Worm (Caenorhabditis elegans) whole organism, midembryonic: ENCODE measurements around the gene acdh-12.

ENCODE experiments used
- T22C8.4 ChIP-seq: fragments of 200-800 bp; sonication (Bioruptor generic); IDR thresholded peaks from 2 replicates; pipeline ENCODE4 v1.3.6; 2022; ENCODE audit warnings: missing genetic modification characterization, missing compliant biosample characterization
- cog-1 ChIP-seq: sonication (generic microtip); optimal IDR thresholded peaks from 2 replicates; lab custom pipeline; 2016; ENCODE audit warnings: missing genetic modification characterization, missing compliant biosample characterization
- flt-1 ChIP-seq: fragments of 200-800 bp; sonication (Bioruptor generic); IDR thresholded peaks from 2 replicates; pipeline ENCODE4 v1.3.6; 2022; ENCODE audit warnings: missing genetic modification characterization, missing compliant biosample characterization
- klf-2 ChIP-seq: fragments of 200-800 bp; sonication (Bioruptor generic); conservative IDR thresholded peaks from 2 replicates; pipeline ENCODE4 v1.3.6; 2022; ENCODE audit warnings: missing genetic modification reagents, missing genetic modification characterization, missing compliant biosample characterization
- med-1 ChIP-seq: sonication (generic microtip); optimal IDR thresholded peaks from 2 replicates; lab custom pipeline; 2017; ENCODE audit warnings: missing genetic modification characterization, mild to moderate bottlenecking, missing compliant biosample characterization, antibody characterized with exemption, missing genetic modification reagents; ENCODE audit not compliant: insufficient read depth
- ref-1 ChIP-seq: fragments of 200-800 bp; sonication (Bioruptor generic); conservative IDR thresholded peaks from 2 replicates; pipeline ENCODE4 v1.3.6; 2022; ENCODE audit warnings: missing genetic modification reagents, missing genetic modification characterization, missing compliant biosample characterization
- tab-1 ChIP-seq: fragments of 200-800 bp; sonication (Bioruptor generic); IDR thresholded peaks from 2 replicates; pipeline ENCODE4 v1.3.6; 2022; ENCODE audit warnings: missing genetic modification characterization, missing compliant biosample characterization
- ztf-23 ChIP-seq: fragments of 200-800 bp; sonication (Bioruptor generic); IDR thresholded peaks from 2 replicates; pipeline ENCODE4 v1.3.6; 2022; ENCODE audit warnings: missing genetic modification reagents, missing genetic modification characterization, missing compliant biosample characterization
- ztf-29 ChIP-seq: fragments of 200-800 bp; sonication (Bioruptor generic); IDR thresholded peaks from 2 replicates; pipeline ENCODE4 v1.3.6; 2022; ENCODE audit warnings: missing genetic modification reagents, missing genetic modification characterization, missing compliant biosample characterization

- TF ChIP-seq ztf-29 (GFP tag; lab: Robert Waterston, UW) (no peak), flt-1 (GFP tag; lab: Robert Waterston, UW) (no peak), klf-2 (no peak), ztf-23 (no peak), med-1 (GFP tag; lab: Kevin White, UChicago) (no peak), ref-1 (GFP tag; lab: Robert Waterston, UW) (no peak), cog-1 (no peak), T22C8.4 (GFP tag; lab: Robert Waterston, UW) (no peak), tab-1 (no peak)
Observed at ce11 chrII:7224074-7224473, 28.6 kb upstream of the acdh-12 start.
